Worm (Caenorhabditis elegans): Measurements from ENCODE around the gene larp-1.

DNA sequence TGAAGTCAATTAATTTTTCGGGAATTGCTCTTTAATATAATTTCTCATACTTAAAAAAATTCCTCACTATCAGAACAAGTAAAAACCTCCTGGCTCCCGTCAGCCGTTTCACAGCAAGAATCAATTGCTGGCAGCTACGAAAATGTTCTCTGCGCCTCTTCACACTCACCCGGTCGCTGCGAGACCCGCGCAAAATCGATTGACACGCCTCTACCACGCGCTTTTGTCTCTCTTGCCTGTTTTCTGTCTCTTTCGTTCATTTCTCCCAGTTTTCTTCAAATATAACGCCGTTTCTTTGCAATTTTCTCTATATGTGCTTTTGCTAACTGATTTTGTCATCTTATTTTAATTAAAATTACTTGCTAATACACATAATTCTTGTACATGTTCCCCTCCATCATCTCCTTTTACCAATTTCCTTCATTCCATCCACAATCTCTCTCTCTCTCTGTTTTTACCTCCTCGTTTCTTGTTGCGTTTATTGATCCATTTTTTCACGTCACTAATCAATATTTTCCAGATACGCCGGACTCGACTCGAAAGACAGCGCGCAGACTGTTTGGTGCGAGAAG lies 7.0 kb upstream of the larp-1 start, which contains the start of gene pcf-11:
- TF ChIP-seq nhr-12 (tag; optimal IDR thresholded peaks at IDR 0.05) = no peak
- TF ChIP-seq efl-3 (GFP tag; optimal IDR thresholded peaks at IDR 0.05) = no peak
- TF ChIP-seq egl-13 (tag; optimal IDR thresholded peaks at IDR 0.05) = no peak
- TF ChIP-seq unc-62 (GFP tag; optimal IDR thresholded peaks at IDR 0.05) = no peak
- TF ChIP-seq xbp-1 (tag; optimal IDR thresholded peaks at IDR 0.05) = peak; percentile 53
- TF ChIP-seq elt-2 (tag; optimal IDR thresholded peaks at IDR 0.05) = no peak
- no peak for TF ChIP-seq ces-1 (GFP tag; optimal IDR thresholded peaks at IDR 0.05)
- peak in 1 of 2 experiments; percentile 80 for TF ChIP-seq mdl-1 (tag; optimal IDR thresholded peaks at IDR 0.05)
- TF ChIP-seq snpc-4 (tag; optimal IDR thresholded peaks at IDR 0.05) = no peak
- no peak for TF ChIP-seq nhr-76 (tag; optimal IDR thresholded peaks at IDR 0.05)
- peak; percentile 66 to 71 for TF ChIP-seq efl-1 (optimal IDR thresholded peaks at IDR 0.05)
- peak; percentile 54 to 96 for TF ChIP-seq efl-1 (GFP tag; optimal IDR thresholded peaks at IDR 0.05 in 1 of 2)
- no peak for TF ChIP-seq fkh-10 (GFP tag; optimal IDR thresholded peaks at IDR 0.05)

Measured in whole organism, L1 larva.